Fruit fly (Drosophila melanogaster) whole organism, prepupa: ENCODE results near the gene FucTA.

ENCODE experiments used
- Blimp-1 ChIP-seq: fragments of 200-800 bp; sonication (Bioruptor generic); optimal IDR thresholded peaks from 3 replicates; lab custom pipeline; 2017; ENCODE audit warnings: missing biosample characterization, missing genetic modification characterization, mild to moderate bottlenecking, moderate library complexity, missing genetic modification reagents
- CG10631 ChIP-seq: fragments of 200-800 bp; sonication (Bioruptor generic); optimal IDR thresholded peaks from 2 replicates; lab custom pipeline; 2016; ENCODE audit warnings: missing biosample characterization, missing genetic modification characterization
- CG10669 ChIP-seq: fragments of 200-800 bp; sonication (Bioruptor generic); optimal IDR thresholded peaks from 3 replicates; lab custom pipeline; 2018; ENCODE audit warnings: missing biosample characterization, mild to moderate bottlenecking, missing genetic modification characterization, moderate library complexity
- CG11762 ChIP-seq: fragments of 200-800 bp; sonication (Bioruptor generic); optimal IDR thresholded peaks from 3 replicates; lab custom pipeline; 2016; ENCODE audit warnings: missing biosample characterization, missing genetic modification characterization; ENCODE audit not compliant: insufficient read depth
- CG11902 ChIP-seq: fragments of 200-800 bp; sonication (Bioruptor generic); optimal IDR thresholded peaks from 3 replicates; lab custom pipeline; 2016; ENCODE audit warnings: missing biosample characterization, missing genetic modification characterization
- CG15336 ChIP-seq: fragments of 200-800 bp; sonication (Bioruptor generic); IDR thresholded peaks from 2 replicates; pipeline ENCODE4 v1.3.6; 2022; ENCODE audit warnings: missing biosample characterization, missing genetic modification characterization
- CG16779 ChIP-seq: fragments of 200-800 bp; sonication (Bioruptor generic); optimal IDR thresholded peaks from 3 replicates; lab custom pipeline; 2017; ENCODE audit warnings: missing biosample characterization, mild to moderate bottlenecking, missing genetic modification characterization
- CG32006 ChIP-seq: fragments of 200-800 bp; sonication (Bioruptor generic); optimal IDR thresholded peaks from 3 replicates; lab custom pipeline; 2017; ENCODE audit warnings: missing biosample characterization, mild to moderate bottlenecking, missing genetic modification characterization
- CG34406 ChIP-seq: fragments of 200-800 bp; sonication (Bioruptor generic); optimal IDR thresholded peaks from 3 replicates; lab custom pipeline; 2016; ENCODE audit warnings: missing biosample characterization, missing genetic modification characterization
- CG3919 ChIP-seq: fragments of 200-800 bp; sonication (Bioruptor generic); optimal IDR thresholded peaks from 3 replicates; lab custom pipeline; 2016; ENCODE audit warnings: missing biosample characterization, missing genetic modification characterization
- CG6276 ChIP-seq: fragments of 200-800 bp; sonication (Bioruptor generic); optimal IDR thresholded peaks from 2 replicates; lab custom pipeline; 2017; ENCODE audit warnings: missing biosample characterization, mild to moderate bottlenecking, missing genetic modification characterization
- CG6792 ChIP-seq: fragments of 200-800 bp; sonication (Bioruptor generic); optimal IDR thresholded peaks from 3 replicates; lab custom pipeline; 2016; ENCODE audit warnings: missing biosample characterization, missing genetic modification characterization
- CG6808 ChIP-seq: fragments of 200-800 bp; sonication (Bioruptor generic); optimal IDR thresholded peaks from 3 replicates; lab custom pipeline; 2017; ENCODE audit warnings: missing biosample characterization, missing genetic modification characterization, mild to moderate bottlenecking, moderate library complexity, missing genetic modification reagents
- CG6854 ChIP-seq: fragments of 200-800 bp; sonication (Bioruptor generic); optimal IDR thresholded peaks from 2 replicates; lab custom pipeline; 2017; ENCODE audit warnings: missing biosample characterization, mild to moderate bottlenecking, missing genetic modification characterization
- CG7368 ChIP-seq: fragments of 200-800 bp; sonication (Bioruptor generic); optimal IDR thresholded peaks from 3 replicates; lab custom pipeline; 2016; ENCODE audit warnings: missing biosample characterization, missing genetic modification characterization
- CG8119 ChIP-seq: fragments of 200-800 bp; sonication (Bioruptor generic); IDR thresholded peaks from 3 replicates; pipeline ENCODE4 v1.3.6; 2022; ENCODE audit warnings: missing biosample characterization, missing genetic modification characterization
- CG8319 ChIP-seq: fragments of 200-800 bp; sonication (Bioruptor generic); optimal IDR thresholded peaks from 3 replicates; lab custom pipeline; 2016; ENCODE audit warnings: missing biosample characterization, missing genetic modification characterization
- CG8632 ChIP-seq: fragments of 200-800 bp; sonication (Bioruptor generic); optimal IDR thresholded peaks from 3 replicates; lab custom pipeline; 2016; ENCODE audit warnings: missing biosample characterization, missing genetic modification characterization
- CG9139 ChIP-seq: fragments of 200-800 bp; sonication (Bioruptor generic); optimal IDR thresholded peaks from 3 replicates; lab custom pipeline; 2017; ENCODE audit warnings: missing biosample characterization, mild to moderate bottlenecking, missing genetic modification characterization
- Eip75B ChIP-seq: fragments of 200-800 bp; sonication (Bioruptor generic); optimal IDR thresholded peaks from 3 replicates; lab custom pipeline; 2016; ENCODE audit warnings: missing biosample characterization, missing genetic modification characterization
- Eip78C ChIP-seq: fragments of 200-800 bp; sonication (Bioruptor generic); peaks from one replicate; lab custom pipeline; 2016; ENCODE audit warnings: missing biosample characterization, missing genetic modification characterization
- Eip93F ChIP-seq: fragments of 200-800 bp; sonication (Bioruptor generic); optimal IDR thresholded peaks from 2 replicates; lab custom pipeline; 2016; ENCODE audit warnings: missing biosample characterization, mild to moderate bottlenecking, missing genetic modification characterization
- Ets21C ChIP-seq: fragments of 200-800 bp; sonication (Bioruptor generic); optimal IDR thresholded peaks from 3 replicates; lab custom pipeline; 2016; ENCODE audit warnings: missing biosample characterization, missing genetic modification characterization
- Ets96B ChIP-seq: fragments of 200-800 bp; optimal IDR thresholded peaks from 2 replicates; lab custom pipeline; 2019; ENCODE audit warnings: missing biosample characterization, mild to moderate bottlenecking, missing genetic modification characterization, moderate library complexity
- Gug ChIP-seq: fragments of 200-800 bp; sonication (Bioruptor generic); IDR thresholded peaks from 2 replicates; pipeline ENCODE4 v1.3.6; 2022; ENCODE audit warnings: missing biosample characterization, missing genetic modification characterization
- Hr38 ChIP-seq: sonication (Bioruptor generic); optimal IDR thresholded peaks from 2 replicates; lab custom pipeline; 2016; ENCODE audit warnings: missing biosample characterization, missing genetic modification characterization
- Hr39 ChIP-seq: fragments of 200-800 bp; sonication (Bioruptor generic); optimal IDR thresholded peaks from 2 replicates; lab custom pipeline; 2016; ENCODE audit warnings: missing biosample characterization, missing genetic modification characterization
- Hr4 ChIP-seq: fragments of 200-800 bp; sonication (Bioruptor generic); optimal IDR thresholded peaks from 3 replicates; lab custom pipeline; 2016; ENCODE audit warnings: missing biosample characterization, missing genetic modification characterization
- Lpt ChIP-seq: fragments of 200-800 bp; sonication (Bioruptor generic); optimal IDR thresholded peaks from 3 replicates; lab custom pipeline; 2016; ENCODE audit warnings: missing biosample characterization, missing genetic modification characterization
- OdsH ChIP-seq: fragments of 200-800 bp; sonication (Bioruptor generic); optimal IDR thresholded peaks from 3 replicates; lab custom pipeline; 2016; ENCODE audit warnings: missing biosample characterization, missing genetic modification characterization
- Smox ChIP-seq: fragments of 200-800 bp; sonication (Bioruptor generic); optimal IDR thresholded peaks from 3 replicates; lab custom pipeline; 2016; ENCODE audit warnings: missing biosample characterization, missing genetic modification characterization
- Sox102F ChIP-seq: fragments of 200-800 bp; sonication (Bioruptor generic); optimal IDR thresholded peaks from 2 replicates; lab custom pipeline; 2016; ENCODE audit warnings: missing biosample characterization, mild to moderate bottlenecking, missing genetic modification characterization
- Sox14 ChIP-seq: fragments of 200-800 bp; sonication (Bioruptor generic); optimal IDR thresholded peaks from 3 replicates; lab custom pipeline; 2016; ENCODE audit warnings: missing biosample characterization, missing genetic modification characterization
- Sox15 ChIP-seq: fragments of 200-800 bp; sonication (Bioruptor generic); optimal IDR thresholded peaks from 3 replicates; lab custom pipeline; 2016; ENCODE audit warnings: missing biosample characterization, missing genetic modification characterization
- achi ChIP-seq: fragments of 200-800 bp; sonication (Bioruptor generic); optimal IDR thresholded peaks from 3 replicates; lab custom pipeline; 2016; ENCODE audit warnings: missing biosample characterization, missing genetic modification characterization
- acj6 ChIP-seq: fragments of 200-800 bp; sonication (Bioruptor generic); optimal IDR thresholded peaks from 3 replicates; lab custom pipeline; 2016; ENCODE audit warnings: missing biosample characterization, missing genetic modification characterization
- cyc ChIP-seq: fragments of 200-800 bp; sonication (Bioruptor generic); optimal IDR thresholded peaks from 3 replicates; lab custom pipeline; 2016; ENCODE audit warnings: missing biosample characterization, missing genetic modification characterization
- dac ChIP-seq: fragments of 200-800 bp; sonication (Bioruptor generic); optimal IDR thresholded peaks from 2 replicates; lab custom pipeline; 2017; ENCODE audit warnings: missing biosample characterization, mild to moderate bottlenecking, missing genetic modification characterization
- dsx ChIP-seq: fragments of 200-800 bp; optimal IDR thresholded peaks from 3 replicates; lab custom pipeline; 2019; ENCODE audit warnings: missing biosample characterization, mild to moderate bottlenecking, missing genetic modification characterization, moderate library complexity; ENCODE audit not compliant: poor library complexity, severe bottlenecking
- esn ChIP-seq: fragments of 200-800 bp; sonication (Bioruptor generic); optimal IDR thresholded peaks from 2 replicates; lab custom pipeline; 2016; ENCODE audit warnings: missing biosample characterization, mild to moderate bottlenecking, missing genetic modification characterization, moderate library complexity
- fd59A ChIP-seq: fragments of 200-800 bp; sonication (Bioruptor generic); optimal IDR thresholded peaks from 2 replicates; lab custom pipeline; 2017; ENCODE audit warnings: missing biosample characterization, mild to moderate bottlenecking, missing genetic modification characterization, missing genetic modification reagents
- fd85E ChIP-seq: fragments of 200-800 bp; sonication (Bioruptor generic); optimal IDR thresholded peaks from 3 replicates; lab custom pipeline; 2016; ENCODE audit warnings: missing biosample characterization, missing genetic modification characterization
- fkh ChIP-seq: fragments of 200-800 bp; sonication (Bioruptor generic); optimal IDR thresholded peaks from 3 replicates; lab custom pipeline; 2017; ENCODE audit warnings: missing biosample characterization, mild to moderate bottlenecking, missing genetic modification characterization, moderate library complexity
- pdm3 ChIP-seq: fragments of 200-800 bp; sonication (Bioruptor generic); optimal IDR thresholded peaks from 3 replicates; lab custom pipeline; 2016; ENCODE audit warnings: missing biosample characterization, missing genetic modification characterization
- salr ChIP-seq, 2 experiments: fragments of 200-800 bp; sonication (Bioruptor generic); optimal IDR thresholded peaks; 3 replicates each; lab custom pipeline; 2016 to 2018; ENCODE audit warnings: missing biosample characterization in 2 of 2, missing genetic modification characterization in 2 of 2, mild to moderate bottlenecking in 1 of 2
- spab ChIP-seq: fragments of 200-800 bp; sonication (Bioruptor generic); optimal IDR thresholded peaks from 2 replicates; lab custom pipeline; 2017; ENCODE audit warnings: missing biosample characterization, mild to moderate bottlenecking, missing genetic modification characterization, missing genetic modification reagents
- ss ChIP-seq, 2 experiments: fragments of 200-800 bp; sonication (Bioruptor generic); optimal IDR thresholded peaks; 2 replicates in 1 of 2; 3 replicates in 1 of 2; lab custom pipeline; 2017 to 2018; ENCODE audit warnings: mild to moderate bottlenecking in 2 of 2, missing biosample characterization in 2 of 2, missing genetic modification characterization in 2 of 2, moderate library complexity in 1 of 2
- svp ChIP-seq: fragments of 200-800 bp; sonication (Bioruptor generic); peaks from one replicate; lab custom pipeline; 2016; ENCODE audit warnings: missing biosample characterization, missing genetic modification characterization
- topi ChIP-seq: fragments of 200-800 bp; sonication (Bioruptor generic); optimal IDR thresholded peaks from 3 replicates; lab custom pipeline; 2016; ENCODE audit warnings: missing biosample characterization, missing genetic modification characterization
- vri ChIP-seq: fragments of 200-800 bp; sonication (Bioruptor generic); optimal IDR thresholded peaks from 3 replicates; lab custom pipeline; 2016; ENCODE audit warnings: missing biosample characterization, mild to moderate bottlenecking, missing genetic modification characterization

The FucTA gene

DNA sequence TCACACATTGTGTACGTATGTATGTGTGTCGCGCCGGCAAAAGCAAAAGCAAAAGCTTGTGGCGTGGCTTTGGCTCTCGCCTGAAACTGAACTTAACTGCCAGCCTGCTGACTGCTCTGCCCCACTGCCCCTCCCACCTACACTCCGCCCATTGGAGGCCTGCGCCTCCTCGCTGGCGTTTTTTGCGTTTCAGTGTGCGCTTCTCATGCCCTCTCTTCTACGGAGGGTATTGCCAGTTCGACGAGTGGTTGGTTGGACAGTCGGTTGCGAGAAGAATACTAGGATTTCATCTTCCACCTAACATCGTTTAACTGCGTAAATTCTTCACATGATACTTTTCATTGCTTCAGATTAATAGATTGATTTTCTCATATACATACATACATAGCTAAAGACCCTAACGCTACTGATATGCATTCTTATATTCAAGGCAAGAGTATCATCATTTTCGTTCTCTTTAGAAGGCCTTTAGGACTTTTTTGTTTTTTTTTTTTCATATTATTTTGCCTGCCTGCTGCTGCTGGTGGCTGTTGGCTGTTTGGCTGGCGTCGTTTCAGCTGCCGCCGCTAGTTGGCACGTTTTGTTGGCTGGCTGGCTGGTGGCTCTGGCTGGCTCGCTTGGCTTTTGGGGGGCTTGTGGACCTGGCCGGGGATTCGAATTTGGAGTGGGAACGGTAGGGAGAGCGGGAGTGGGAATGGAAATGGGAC lies 41.9 kb upstream of the FucTA start:
- TF ChIP-seq Smox (GFP tag; lab: Kevin White, UChicago) (peak; percentile 92), achi (GFP tag; lab: Kevin White, UChicago) (peak; percentile 92), Blimp-1 (GFP tag; lab: Kevin White, UChicago) (no peak), Ets21C (peak; percentile 92), Ets96B (tag; lab: Kevin White, UChicago) (peak; percentile 90), CG6808 (GFP tag; lab: Kevin White, UChicago) (peak; percentile 91), CG32006 (peak; percentile 96), CG10669 (peak; percentile 87), CG10631 (peak; percentile 91), CG6792 (GFP tag; lab: Kevin White, UChicago) (peak; percentile 93), CG6854 (peak; percentile 100), pdm3 (GFP tag; lab: Kevin White, UChicago) (peak; percentile 95), Lpt (GFP tag; lab: Kevin White, UChicago) (peak; percentile 79), CG9139 (peak; percentile 65), Hr39 (peak; percentile 95), Eip78C (peak; percentile 99), CG34406 (GFP tag; lab: Kevin White, UChicago) (peak; percentile 92), Hr4 (GFP tag; lab: Kevin White, UChicago) (peak; percentile 97), CG3919 (GFP tag; lab: Kevin White, UChicago) (peak; percentile 89), CG8632 (GFP tag; lab: Kevin White, UChicago) (peak; percentile 89), CG16779 (tag; lab: Kevin White, UChicago) (peak; percentile 85), vri (GFP tag; lab: Kevin White, UChicago) (peak; percentile 83), Sox14 (GFP tag; lab: Kevin White, UChicago) (peak; percentile 95), CG8319 (peak; percentile 80), esn (GFP tag; lab: Kevin White, UChicago) (peak; percentile 95), ss (GFP tag; optimal IDR thresholded peaks at IDR 0.05; lab: Kevin White, UChicago) (peak; percentile 68 to 92), topi (GFP tag; lab: Kevin White, UChicago) (peak; percentile 93), svp (GFP tag; lab: Kevin White, UChicago) (peak; percentile 96), OdsH (peak; percentile 95), CG8119 (peak; percentile 95), CG11902 (GFP tag; lab: Kevin White, UChicago) (peak; percentile 91), CG7368 (GFP tag; lab: Kevin White, UChicago) (peak; percentile 73), fd85E (GFP tag; lab: Kevin White, UChicago) (peak; percentile 57), dsx (GFP tag; lab: Kevin White, UChicago) (peak; percentile 87), Hr38 (peak; percentile 17), CG6276 (GFP tag; lab: Kevin White, UChicago) (peak; percentile 87), CG15336 (peak; percentile 94), Sox15 (GFP tag; lab: Kevin White, UChicago) (peak; percentile 93), CG11762 (peak; percentile 81), dac (GFP tag; lab: Kevin White, UChicago) (peak; percentile 87), fd59A (peak; percentile 91), cyc (peak; percentile 92), acj6 (peak; percentile 94), fkh (GFP tag; lab: Kevin White, UChicago) (no peak), Sox102F (peak; percentile 95), salr (GFP tag; optimal IDR thresholded peaks at IDR 0.05; lab: Kevin White, UChicago) (peak; percentile 78 to 90), Eip75B (GFP tag; lab: Kevin White, UChicago) (peak; percentile 92), Eip93F (GFP tag; lab: Kevin White, UChicago) (peak; percentile 88), spab (peak; percentile 85), Gug (GFP tag; lab: Robert Waterston, UW) (peak; percentile 87)
